Fruit fly (Drosophila melanogaster): ENCODE measurements around the gene CG10616.

CG10616 gene

DNA sequence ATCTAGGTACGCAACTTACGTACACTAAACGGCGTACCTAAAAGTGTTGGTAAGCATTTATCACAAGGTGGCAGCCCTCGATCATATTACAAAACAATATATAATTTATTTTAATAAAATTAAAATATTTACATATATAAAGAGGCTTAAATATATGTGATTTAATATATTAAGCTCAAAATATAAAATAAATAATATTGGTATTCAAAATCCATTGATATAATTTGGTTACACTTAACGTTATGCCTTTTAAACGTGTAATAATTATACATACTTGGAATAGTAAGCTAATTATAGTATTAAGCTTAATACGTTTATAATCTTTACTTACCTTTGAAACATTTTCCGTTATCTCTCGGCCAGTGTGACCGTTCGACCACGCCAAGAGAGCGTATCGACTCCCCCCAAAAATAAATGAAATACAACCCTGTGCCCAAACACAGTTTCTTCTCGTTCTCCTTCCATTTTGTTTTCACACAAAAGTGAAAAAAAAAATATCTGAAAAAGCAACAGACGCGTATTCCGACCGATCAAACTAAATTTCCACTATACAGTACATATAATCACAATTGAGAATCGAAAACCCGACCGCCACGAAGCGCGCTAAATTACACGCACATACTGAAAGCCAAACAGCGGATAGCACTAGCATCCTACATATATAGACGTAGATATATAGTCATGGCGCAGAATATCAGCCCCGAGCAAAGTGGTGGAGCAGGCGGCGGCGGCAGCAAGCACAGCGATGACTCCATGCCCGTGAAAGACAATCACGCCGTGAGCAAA lies 32.5 kb downstream of the CG10616 start, which contains the start of the genes CG10646 and vih (continued):
- no peak for TF ChIP-seq CG10366 (GFP tag; IDR thresholded peaks at IDR 0.05)
- TF ChIP-seq CG2712 (tag; optimal IDR thresholded peaks at IDR 0.05) = peak; percentile 73
- TF ChIP-seq CG2129 (GFP tag; IDR thresholded peaks at IDR 0.05; ENCODE audit: partially characterized antibody) = no peak
- no peak for TF ChIP-seq Jarid2 (GFP tag; optimal IDR thresholded peaks at IDR 0.05)
- no peak for TF ChIP-seq CG11696 (GFP tag; IDR thresholded peaks at IDR 0.05)
- TF ChIP-seq CG16863 (GFP tag; optimal IDR thresholded peaks at IDR 0.05) = no peak
- TF ChIP-seq z (GFP tag; IDR thresholded peaks at IDR 0.05) = no peak
- 0 out of 3 replicates have a peak, but pooled peaks have one; percentile 6 for TF ChIP-seq ci (GFP tag; IDR thresholded peaks at IDR 0.05)
- no peak for TF ChIP-seq wor (GFP tag; IDR thresholded peaks at IDR 0.05)
- no peak for TF ChIP-seq CG6791 (GFP tag; IDR thresholded peaks at IDR 0.05; ENCODE audit: partially characterized antibody)
- no peak for TF ChIP-seq maf-S (GFP tag; optimal IDR thresholded peaks at IDR 0.05)
- no peak for TF ChIP-seq Lim3 (GFP tag; IDR thresholded peaks at IDR 0.05)
- TF ChIP-seq HLH4C (GFP tag; IDR thresholded peaks at IDR 0.05; ENCODE audit: partially characterized antibody) = no peak; the same call in 2 of the 3 replicates
- no peak for TF ChIP-seq Sox102F (GFP tag; optimal IDR thresholded peaks at IDR 0.05)
- TF ChIP-seq stwl (tag; optimal IDR thresholded peaks at IDR 0.05) = peak; percentile 88
- TF ChIP-seq Xbp1 (GFP tag; optimal IDR thresholded peaks at IDR 0.05) = peak; percentile 66
- no peak for TF ChIP-seq ssp (GFP tag; IDR thresholded peaks at IDR 0.05)
- TF ChIP-seq CG15601 (tag; optimal IDR thresholded peaks at IDR 0.05) = peak; percentile 21
- 0 out of 2 replicates have a peak, but pooled peaks have one; percentile 6 for TF ChIP-seq CG14441 (GFP tag; IDR thresholded peaks at IDR 0.05)
- TF ChIP-seq CoRest (tag; optimal IDR thresholded peaks at IDR 0.05) = peak; percentile 59
- peak; percentile 29 for TF ChIP-seq Camta (GFP tag; optimal IDR thresholded peaks at IDR 0.05)
- TF ChIP-seq tap (tag; optimal IDR thresholded peaks at IDR 0.05) = peak; percentile 4
- TF ChIP-seq Dp (GFP tag; optimal IDR thresholded peaks at IDR 0.05) = peak; percentile 31
- no peak for TF ChIP-seq luna (GFP tag; optimal IDR thresholded peaks at IDR 0.05)
- TF ChIP-seq CG10462 (GFP tag; optimal IDR thresholded peaks at IDR 0.05) = peak; percentile 30
- peak; percentile 90 for TF ChIP-seq Myb (GFP tag; optimal IDR thresholded peaks at IDR 0.05)
- TF ChIP-seq toy (GFP tag; IDR thresholded peaks at IDR 0.05) = no peak
- no peak for TF ChIP-seq Ravus (GFP tag; IDR thresholded peaks at IDR 0.05)
- no peak for TF ChIP-seq CG6654 (GFP tag; optimal IDR thresholded peaks at IDR 0.05)
- no peak for TF ChIP-seq CG15011 (GFP tag; optimal IDR thresholded peaks at IDR 0.05)
- no peak for TF ChIP-seq CkIIα-i1 (GFP tag; IDR thresholded peaks at IDR 0.05)
- TF ChIP-seq CG7928 (GFP tag; optimal IDR thresholded peaks at IDR 0.05) = no peak
- no peak for TF ChIP-seq TFAM (GFP tag; optimal IDR thresholded peaks at IDR 0.05)
- TF ChIP-seq Hr3 (GFP tag; optimal IDR thresholded peaks at IDR 0.05) = peak; percentile 62
- TF ChIP-seq az2 (GFP tag; optimal IDR thresholded peaks at IDR 0.05) = peak; percentile 54
- peak; percentile 40 for TF ChIP-seq Chrac-16 (GFP tag; optimal IDR thresholded peaks at IDR 0.05)
- no peak for TF ChIP-seq zen2 (GFP tag; IDR thresholded peaks at IDR 0.05; ENCODE audit: partially characterized antibody)
- TF ChIP-seq onecut (GFP tag; IDR thresholded peaks at IDR 0.05) = peak; percentile 58
- peak; percentile 31 for TF ChIP-seq Deaf1 (tag; optimal IDR thresholded peaks at IDR 0.05)
- no peak for TF ChIP-seq CG7987 (GFP tag; optimal IDR thresholded peaks at IDR 0.05)
- TF ChIP-seq CG18011 (GFP tag; optimal IDR thresholded peaks at IDR 0.05) = no peak
- no peak for TF ChIP-seq CG43689 (GFP tag; IDR thresholded peaks at IDR 0.05)
- TF ChIP-seq dysf (GFP tag; IDR thresholded peaks at IDR 0.05) = no peak
- TF ChIP-seq p53 (GFP tag; optimal IDR thresholded peaks at IDR 0.05) = no peak
- TF ChIP-seq pros (GFP tag; optimal IDR thresholded peaks at IDR 0.05) = no peak
- peak; percentile 25 for TF ChIP-seq chn (GFP tag; optimal IDR thresholded peaks at IDR 0.05)
- TF ChIP-seq CG17612 (GFP tag; IDR thresholded peaks at IDR 0.05) = no peak
- no peak for TF ChIP-seq gt (GFP tag; IDR thresholded peaks at IDR 0.05)
- no peak for TF ChIP-seq ro (GFP tag; IDR thresholded peaks at IDR 0.05)
- 0 out of 3 replicates have a peak, but pooled peaks have one; percentile 25 for TF ChIP-seq CG34224 (GFP tag; IDR thresholded peaks at IDR 0.05; ENCODE audit: partially characterized antibody)
